Fruit fly (Drosophila melanogaster) whole organism, pupa: ENCODE measurements around the gene Cyp6d5.

Experiments
- CG10348 ChIP-seq: fragments of 200-800 bp; sonication (Bioruptor generic); IDR thresholded peaks from 2 replicates; pipeline ENCODE4 v1.3.6; 2022; ENCODE audit warnings: missing biosample characterization, missing genetic modification characterization
- CG12605 ChIP-seq: fragments of 200-800 bp; sonication (Bioruptor generic); IDR thresholded peaks from 2 replicates; pipeline ENCODE4 v1.3.6; 2022; ENCODE audit warnings: missing biosample characterization, missing genetic modification characterization
- CG13204 ChIP-seq: fragments of 200-800 bp; sonication (Bioruptor generic); optimal IDR thresholded peaks from 2 replicates; lab custom pipeline; 2018; ENCODE audit warnings: missing biosample characterization, mild to moderate bottlenecking, missing genetic modification characterization, moderate library complexity
- CG14655 ChIP-seq: fragments of 200-800 bp; sonication (Bioruptor generic); optimal IDR thresholded peaks from 3 replicates; lab custom pipeline; 2017; ENCODE audit warnings: mild to moderate bottlenecking, missing biosample characterization, missing genetic modification reagents, missing genetic modification characterization
- CG15710 ChIP-seq: fragments of 200-800 bp; sonication (Bioruptor generic); optimal IDR thresholded peaks from 2 replicates; lab custom pipeline; 2018; ENCODE audit warnings: missing biosample characterization, mild to moderate bottlenecking, missing genetic modification characterization, moderate library complexity
- CG17806 ChIP-seq: fragments of 200-800 bp; sonication (Bioruptor generic); optimal IDR thresholded peaks from 2 replicates; lab custom pipeline; 2018; ENCODE audit warnings: missing biosample characterization, mild to moderate bottlenecking, missing genetic modification characterization, moderate library complexity
- CG32121 ChIP-seq: fragments of 200-800 bp; sonication (Bioruptor generic); IDR thresholded peaks from 2 replicates; pipeline ENCODE4 v1.3.6; 2022; ENCODE audit warnings: missing biosample characterization, missing genetic modification characterization
- CG34367 ChIP-seq: fragments of 200-800 bp; sonication (Bioruptor generic); optimal IDR thresholded peaks from 2 replicates; lab custom pipeline; 2018; ENCODE audit warnings: missing biosample characterization, mild to moderate bottlenecking, missing genetic modification characterization
- CG4496 ChIP-seq: fragments of 200-800 bp; sonication (Bioruptor generic); IDR thresholded peaks from 3 replicates; pipeline ENCODE4 v1.3.6; 2022; ENCODE audit warnings: missing biosample characterization, missing genetic modification characterization
- CG8159 ChIP-seq: fragments of 200-800 bp; sonication (Bioruptor generic); optimal IDR thresholded peaks from 3 replicates; lab custom pipeline; 2018; ENCODE audit warnings: missing biosample characterization, mild to moderate bottlenecking, missing genetic modification characterization, moderate library complexity
- CG8301 ChIP-seq: fragments of 200-800 bp; sonication (Bioruptor generic); optimal IDR thresholded peaks from 2 replicates; lab custom pipeline; 2018; ENCODE audit warnings: missing biosample characterization, mild to moderate bottlenecking, missing genetic modification characterization
- CG9948 ChIP-seq: fragments of 200-800 bp; sonication (Bioruptor generic); optimal IDR thresholded peaks from 2 replicates; lab custom pipeline; 2018; ENCODE audit warnings: missing biosample characterization, mild to moderate bottlenecking, missing genetic modification characterization, moderate library complexity
- D1 ChIP-seq: fragments of 200-800 bp; sonication (Bioruptor generic); optimal IDR thresholded peaks from 2 replicates; lab custom pipeline; 2018; ENCODE audit warnings: missing biosample characterization, mild to moderate bottlenecking, missing genetic modification characterization, moderate library complexity
- EcR ChIP-seq: fragments of 200-800 bp; sonication (Bioruptor generic); optimal IDR thresholded peaks from 3 replicates; lab custom pipeline; 2019; ENCODE audit warnings: missing biosample characterization, missing genetic modification characterization, mild to moderate bottlenecking, moderate library complexity, missing genetic modification reagents
- Ets98B ChIP-seq: fragments of 200-800 bp; sonication (Bioruptor generic); IDR thresholded peaks from 2 replicates; pipeline ENCODE4 v1.3.6; 2022; ENCODE audit warnings: missing biosample characterization, missing genetic modification characterization
- Pif1A ChIP-seq: fragments of 200-800 bp; sonication (Bioruptor generic); optimal IDR thresholded peaks from 3 replicates; lab custom pipeline; 2016; ENCODE audit warnings: missing biosample characterization, missing genetic modification characterization
- Pif1B ChIP-seq: fragments of 200-800 bp; sonication (Bioruptor generic); optimal IDR thresholded peaks from 3 replicates; lab custom pipeline; 2016; ENCODE audit warnings: missing biosample characterization, missing genetic modification characterization
- Snoo ChIP-seq: fragments of 200-800 bp; sonication (Bioruptor generic); optimal IDR thresholded peaks from 3 replicates; lab custom pipeline; 2017; ENCODE audit warnings: missing biosample characterization, mild to moderate bottlenecking, missing genetic modification characterization, inconsistent platforms
- fd96Ca ChIP-seq: fragments of 200-800 bp; sonication (Bioruptor generic); IDR thresholded peaks from 3 replicates; pipeline ENCODE4 v1.3.6; 2022; ENCODE audit warnings: missing biosample characterization, missing genetic modification characterization
- gl ChIP-seq: fragments of 200-800 bp; sonication (Bioruptor generic); optimal IDR thresholded peaks from 2 replicates; lab custom pipeline; 2018; ENCODE audit warnings: missing biosample characterization, mild to moderate bottlenecking, missing genetic modification characterization
- rn ChIP-seq: fragments of 200-800 bp; sonication (Bioruptor generic); IDR thresholded peaks from 2 replicates; pipeline ENCODE4 v1.3.6; 2022; ENCODE audit warnings: missing biosample characterization, missing genetic modification characterization

Gene Cyp6d5

dm6 chr3R:14024187-14024918 is 4.7 kb upstream of the Cyp6d5 start:
- TF ChIP-seq rn (GFP tag; lab: Robert Waterston, UW) (no peak), CG10348 (GFP tag; lab: Robert Waterston, UW) (no peak), CG17806 (tag; lab: Kevin White, UChicago) (no peak), CG14655 (GFP tag; lab: Kevin White, UChicago) (no peak), Snoo (no peak), Ets98B (GFP tag; lab: Robert Waterston, UW) (no peak), Pif1A (GFP tag; lab: Kevin White, UChicago) (no peak), CG9948 (tag; lab: Kevin White, UChicago) (no peak)

- TF ChIP-seq CG8159 (tag; lab: Kevin White, UChicago): peak; percentile 34
- peak; percentile 32 for TF ChIP-seq CG15710 (tag; lab: Kevin White, UChicago)
- TF ChIP-seq CG34367 (tag; lab: Kevin White, UChicago): peak; percentile 35
- TF ChIP-seq CG4496 (GFP tag; lab: Robert Waterston, UW): peak; percentile 73
- no peak; the same call in 2 of the 3 replicates for TF ChIP-seq fd96Ca (GFP tag; lab: Robert Waterston, UW)
- peak; percentile 31 for TF ChIP-seq CG17806 (tag; lab: Kevin White, UChicago)
- TF ChIP-seq CG14655 (GFP tag; lab: Kevin White, UChicago): peak; percentile 59
- peak; percentile 72 for TF ChIP-seq Pif1A (GFP tag; lab: Kevin White, UChicago)
- TF ChIP-seq D1: no peak
- peak; percentile 63 for TF ChIP-seq Pif1B (GFP tag; lab: Kevin White, UChicago)
- peak; percentile 60 for TF ChIP-seq Snoo
- peak; percentile 81 for TF ChIP-seq gl (tag; lab: Kevin White, UChicago)
- TF ChIP-seq EcR: peak; percentile 75
- no peak for TF ChIP-seq CG9948 (tag; lab: Kevin White, UChicago)
- peak; percentile 76 for TF ChIP-seq CG12605 (GFP tag; lab: Robert Waterston, UW)
- peak; percentile 17 for TF ChIP-seq CG8301 (tag; lab: Kevin White, UChicago)
- no peak for TF ChIP-seq rn (GFP tag; lab: Robert Waterston, UW)
- TF ChIP-seq CG13204: peak; percentile 68
- peak; percentile 61; the same call in 1 of the 2 replicates for TF ChIP-seq CG32121 (GFP tag; lab: Robert Waterston, UW)
- TF ChIP-seq CG10348 (GFP tag; lab: Robert Waterston, UW): no peak
- TF ChIP-seq Ets98B (GFP tag; lab: Robert Waterston, UW): peak; percentile 70
- TF ChIP-seq, all 21 proteins: peak for 16
These were observed 4.1 kb upstream of the Cyp6d5 start for dm6 chr3R:14024919-14025387.

- TF ChIP-seq CG14655 (GFP tag; lab: Kevin White, UChicago) (peak; percentile 59), CG15710 (tag; lab: Kevin White, UChicago) (peak; percentile 55), CG8159 (tag; lab: Kevin White, UChicago) (peak; percentile 36), Pif1A (GFP tag; lab: Kevin White, UChicago) (peak; percentile 67), CG4496 (GFP tag; lab: Robert Waterston, UW) (peak; percentile 84), CG32121 (GFP tag; lab: Robert Waterston, UW) (peak; percentile 69), fd96Ca (GFP tag; lab: Robert Waterston, UW) (no peak; the same call in 2 of the 3 replicates), rn (GFP tag; lab: Robert Waterston, UW) (no peak), CG17806 (tag; lab: Kevin White, UChicago) (peak; percentile 47), Pif1B (GFP tag; lab: Kevin White, UChicago) (peak; percentile 73), CG34367 (tag; lab: Kevin White, UChicago) (peak; percentile 65), CG10348 (GFP tag; lab: Robert Waterston, UW) (no peak), CG13204 (peak; percentile 73), EcR (no peak), CG8301 (tag; lab: Kevin White, UChicago) (peak; percentile 33), gl (tag; lab: Kevin White, UChicago) (peak; percentile 85), D1 (no peak), Snoo (peak; percentile 20), CG9948 (tag; lab: Kevin White, UChicago) (no peak), Ets98B (GFP tag; lab: Robert Waterston, UW) (peak; percentile 86), CG12605 (GFP tag; lab: Robert Waterston, UW) (peak; percentile 94)
These were observed 3.2 kb upstream of the Cyp6d5 start for dm6 chr3R:14025795-14026194.

- TF ChIP-seq CG13204 (no peak), EcR (peak; percentile 18)
- TF ChIP-seq, all 21 proteins: peak for 1
These were observed 2.6 kb upstream of the Cyp6d5 start for dm6 chr3R:14026212-14026952.

dm6 chr3R:14026953-14027721 is 1.9 kb upstream of the Cyp6d5 start:
- TF ChIP-seq EcR (peak; percentile 81), Ets98B (GFP tag; lab: Robert Waterston, UW) (no peak)
